Worm (Caenorhabditis elegans) whole organism, L4/young adult: ENCODE results near the gene clec-218.

Experiments used
- W03F9.2 ChIP-seq: fragments of 150-350 bp; optimal IDR thresholded peaks from 2 replicates; lab custom pipeline; 2014; ENCODE audit warnings: missing biosample characterization, missing genetic modification characterization
- dao-5 ChIP-seq: sonication (generic microtip); optimal IDR thresholded peaks from 2 replicates; lab custom pipeline; 2016; ENCODE audit warnings: missing genotype, missing genetic modification characterization, moderate library complexity, missing compliant biosample characterization

DNA sequence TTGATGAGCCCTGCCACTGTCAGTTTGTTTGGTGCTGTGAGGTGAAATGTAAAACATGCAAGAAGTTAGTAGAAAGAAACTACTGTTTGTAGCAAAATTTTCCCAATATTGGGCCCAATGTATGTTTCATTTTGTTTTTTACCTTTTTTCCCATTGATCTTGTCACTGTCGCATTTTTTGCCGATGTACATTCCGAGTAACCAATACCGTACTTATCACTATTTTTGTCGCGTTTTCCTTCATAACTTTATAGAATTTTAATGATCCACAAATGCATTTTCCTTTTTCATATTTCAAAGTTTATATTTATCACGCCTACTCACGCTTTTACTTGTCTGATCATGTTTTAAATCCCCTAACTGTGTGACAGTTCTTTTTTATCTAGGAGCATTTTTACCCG, 50.0 kb downstream of the clec-218 start:
- TF ChIP-seq dao-5 (tag; lab: Kevin White, UChicago) (no peak), W03F9.2 (tag; lab: Kevin White, UChicago) (no peak)
